Fruit fly (Drosophila melanogaster) whole organism, embryonic: ENCODE data around the gene mRpS18B.

Source experiments
- ATbp ChIP-seq: fragments of 200-800 bp; sonication (Bioruptor generic); optimal IDR thresholded peaks from 2 replicates; lab custom pipeline; 2017; ENCODE audit warnings: missing biosample characterization, mild to moderate bottlenecking, missing genetic modification characterization, missing genetic modification reagents
- Antp ChIP-seq: fragments of 200-800 bp; sonication (Bioruptor generic); optimal IDR thresholded peaks from 3 replicates; lab custom pipeline; 2016; ENCODE audit warnings: missing biosample characterization, missing genetic modification characterization
- Atf6 ChIP-seq: fragments of 200-800 bp; sonication (Bioruptor generic); IDR thresholded peaks from 2 replicates; pipeline ENCODE4 v1.3.6; 2022; ENCODE audit warnings: missing biosample characterization, missing genetic modification characterization
- Bgb ChIP-seq: fragments of 200-800 bp; sonication (Bioruptor generic); IDR thresholded peaks from 2 replicates; pipeline ENCODE4 v1.3.6; 2022; ENCODE audit warnings: missing biosample characterization, missing genetic modification characterization; ENCODE audit not compliant: partially characterized antibody
- CG11723 ChIP-seq: fragments of 200-800 bp; sonication (Bioruptor generic); optimal IDR thresholded peaks from 2 replicates; lab custom pipeline; 2017; ENCODE audit warnings: missing biosample characterization, mild to moderate bottlenecking, missing genetic modification characterization
- CG13123 ChIP-seq: fragments of 200-800 bp; sonication (Bioruptor generic); optimal IDR thresholded peaks from 2 replicates; lab custom pipeline; 2016; ENCODE audit warnings: missing biosample characterization, missing genetic modification characterization
- CG14710 ChIP-seq: fragments of 200-800 bp; sonication (Bioruptor generic); optimal IDR thresholded peaks from 3 replicates; lab custom pipeline; 2019; ENCODE audit warnings: missing biosample characterization, mild to moderate bottlenecking, missing genetic modification characterization, moderate library complexity
- CG14860 ChIP-seq: fragments of 200-800 bp; sonication (Bioruptor generic); IDR thresholded peaks from 3 replicates; pipeline ENCODE4 v1.3.6; 2022; ENCODE audit warnings: missing biosample characterization, missing genetic modification characterization; ENCODE audit not compliant: partially characterized antibody
- CG15601 ChIP-seq: fragments of 200-800 bp; sonication (Bioruptor generic); optimal IDR thresholded peaks from 3 replicates; lab custom pipeline; 2019; ENCODE audit warnings: missing biosample characterization, mild to moderate bottlenecking, missing genetic modification characterization, moderate library complexity
- CG1647 ChIP-seq: fragments of 200-800 bp; sonication (Bioruptor generic); optimal IDR thresholded peaks from 3 replicates; lab custom pipeline; 2016; ENCODE audit warnings: missing biosample characterization, missing genetic modification characterization
- CG17829 ChIP-seq: fragments of 200-800 bp; optimal IDR thresholded peaks from 2 replicates; lab custom pipeline; 2019; ENCODE audit warnings: missing biosample characterization, mild to moderate bottlenecking, missing genetic modification characterization, moderate library complexity
- CG2116 ChIP-seq: fragments of 200-800 bp; sonication (Bioruptor generic); optimal IDR thresholded peaks from 3 replicates; lab custom pipeline; 2018; ENCODE audit warnings: missing biosample characterization, mild to moderate bottlenecking, missing genetic modification characterization
- CG2129 ChIP-seq: fragments of 200-800 bp; sonication (Bioruptor generic); IDR thresholded peaks from 2 replicates; pipeline ENCODE4 v1.3.6; 2022; ENCODE audit warnings: missing biosample characterization, missing genetic modification characterization; ENCODE audit not compliant: partially characterized antibody
- CG2889 ChIP-seq: fragments of 200-800 bp; sonication (Bioruptor generic); IDR thresholded peaks from 3 replicates; pipeline ENCODE4 v1.3.6; 2022; ENCODE audit warnings: missing biosample characterization, missing genetic modification characterization
- CG3847 ChIP-seq: fragments of 200-800 bp; sonication (Bioruptor generic); IDR thresholded peaks from 2 replicates; pipeline ENCODE4 v1.3.6; 2022; ENCODE audit warnings: missing biosample characterization, missing genetic modification characterization
- CG4282 ChIP-seq: fragments of 200-800 bp; sonication (Bioruptor generic); optimal IDR thresholded peaks from 2 replicates; lab custom pipeline; 2016; ENCODE audit warnings: missing biosample characterization, missing genetic modification characterization
- CG4617 ChIP-seq: fragments of 200-800 bp; sonication (Bioruptor generic); optimal IDR thresholded peaks from 3 replicates; lab custom pipeline; 2016; ENCODE audit warnings: missing biosample characterization, missing genetic modification characterization, borderline replicate concordance
- CG5245 ChIP-seq: fragments of 200-800 bp; sonication (Bioruptor generic); optimal IDR thresholded peaks from 3 replicates; lab custom pipeline; 2016; ENCODE audit warnings: missing biosample characterization, missing genetic modification characterization
- CG6689 ChIP-seq: fragments of 200-800 bp; sonication (Bioruptor generic); IDR thresholded peaks from 2 replicates; pipeline ENCODE4 v1.3.6; 2022; ENCODE audit warnings: missing biosample characterization, missing genetic modification characterization
- CG7928 ChIP-seq: fragments of 200-800 bp; sonication (Bioruptor generic); optimal IDR thresholded peaks from 2 replicates; lab custom pipeline; 2017; ENCODE audit warnings: missing biosample characterization, mild to moderate bottlenecking, missing genetic modification characterization
- D19B ChIP-seq: fragments of 200-800 bp; sonication (Bioruptor generic); optimal IDR thresholded peaks from 2 replicates; lab custom pipeline; 2017; ENCODE audit warnings: missing biosample characterization, mild to moderate bottlenecking, missing genetic modification characterization
- Doc3 ChIP-seq: fragments of 200-800 bp; sonication (Bioruptor generic); IDR thresholded peaks from 3 replicates; pipeline ENCODE4 v1.3.6; 2022; ENCODE audit warnings: missing biosample characterization, missing genetic modification characterization; ENCODE audit not compliant: partially characterized antibody
- Ets65A ChIP-seq: fragments of 200-800 bp; sonication (Bioruptor generic); peaks from one replicate; lab custom pipeline; 2016; ENCODE audit warnings: missing biosample characterization, missing genetic modification characterization
- Ets97D ChIP-seq: fragments of 200-800 bp; sonication (Bioruptor generic); optimal IDR thresholded peaks from 3 replicates; lab custom pipeline; 2016; ENCODE audit warnings: missing biosample characterization, missing genetic modification characterization
- Nf-YC ChIP-seq: fragments of 200-800 bp; optimal IDR thresholded peaks from 3 replicates; lab custom pipeline; 2019; ENCODE audit warnings: missing biosample characterization, mild to moderate bottlenecking, missing genetic modification characterization, moderate library complexity
- Pdp1 ChIP-seq, 2 experiments: fragments of 200-800 bp; sonication (Bioruptor generic); optimal IDR thresholded peaks; 3 replicates each; lab custom pipeline; 2016; ENCODE audit warnings: missing biosample characterization in 2 of 2, missing genetic modification characterization in 2 of 2, mild to moderate bottlenecking in 1 of 2, moderate library complexity in 1 of 2
- Rfx ChIP-seq: fragments of 200-800 bp; sonication (Bioruptor generic); IDR thresholded peaks from 2 replicates; pipeline ENCODE4 v1.3.6; 2022; ENCODE audit warnings: missing biosample characterization, missing genetic modification characterization
- aop ChIP-seq: fragments of 200-800 bp; sonication (Bioruptor generic); IDR thresholded peaks from 2 replicates; pipeline ENCODE4 v1.3.6; 2022; ENCODE audit warnings: missing biosample characterization, missing genetic modification characterization
- ase ChIP-seq: fragments of 200-800 bp; sonication (Bioruptor generic); IDR thresholded peaks from 3 replicates; pipeline ENCODE4 v1.3.6; 2022; ENCODE audit warnings: missing biosample characterization, missing genetic modification characterization
- az2 ChIP-seq: fragments of 200-800 bp; sonication (Bioruptor generic); optimal IDR thresholded peaks from 3 replicates; lab custom pipeline; 2016; ENCODE audit warnings: missing biosample characterization, missing genetic modification characterization
- chif ChIP-seq, 2 experiments: fragments of 200-800 bp; sonication (Bioruptor generic); optimal IDR thresholded peaks; 3 replicates each; lab custom pipeline; 2016; ENCODE audit warnings: missing biosample characterization in 2 of 2, missing genetic modification characterization in 2 of 2
- dan ChIP-seq: fragments of 200-800 bp; sonication (Bioruptor generic); IDR thresholded peaks from 2 replicates; pipeline ENCODE4 v1.3.6; 2022; ENCODE audit warnings: missing biosample characterization, missing genetic modification characterization
- gfzf ChIP-seq: fragments of 200-800 bp; sonication (Bioruptor generic); optimal IDR thresholded peaks from 2 replicates; lab custom pipeline; 2016; ENCODE audit warnings: missing biosample characterization, mild to moderate bottlenecking, missing genetic modification characterization, moderate library complexity
- grn ChIP-seq: fragments of 200-800 bp; sonication (Bioruptor generic); optimal IDR thresholded peaks from 3 replicates; lab custom pipeline; 2017; ENCODE audit warnings: missing biosample characterization, missing genetic modification characterization
- ind ChIP-seq: fragments of 200-800 bp; sonication (Bioruptor generic); optimal IDR thresholded peaks from 3 replicates; lab custom pipeline; 2016; ENCODE audit warnings: missing biosample characterization, missing genetic modification characterization
- insv ChIP-seq, 2 experiments: fragments of 200-800 bp; sonication (Bioruptor generic); optimal IDR thresholded peaks; 3 replicates each; lab custom pipeline; 2016 to 2018; ENCODE audit warnings: missing biosample characterization in 2 of 2, missing genetic modification characterization in 2 of 2
- ken ChIP-seq: fragments of 200-800 bp; sonication (Bioruptor generic); IDR thresholded peaks from 3 replicates; pipeline ENCODE4 v1.3.6; 2022; ENCODE audit warnings: missing biosample characterization, missing genetic modification characterization
- knrl ChIP-seq: fragments of 200-800 bp; sonication (Bioruptor generic); IDR thresholded peaks from 3 replicates; pipeline ENCODE4 v1.3.6; 2022; ENCODE audit warnings: missing biosample characterization, missing genetic modification characterization; ENCODE audit not compliant: partially characterized antibody
- lab ChIP-seq: fragments of 200-800 bp; sonication (Bioruptor generic); optimal IDR thresholded peaks from 3 replicates; lab custom pipeline; 2017; ENCODE audit warnings: missing biosample characterization, missing genetic modification characterization, mild to moderate bottlenecking, moderate library complexity, missing genetic modification reagents
- lbe ChIP-seq: fragments of 200-800 bp; sonication (Bioruptor generic); optimal IDR thresholded peaks from 2 replicates; lab custom pipeline; 2016; ENCODE audit warnings: missing biosample characterization, mild to moderate bottlenecking, missing genetic modification characterization
- maf-S ChIP-seq: fragments of 200-800 bp; sonication (Bioruptor generic); optimal IDR thresholded peaks from 2 replicates; lab custom pipeline; 2016; ENCODE audit warnings: missing biosample characterization, missing genetic modification characterization
- mirr ChIP-seq: fragments of 200-800 bp; sonication (Bioruptor generic); optimal IDR thresholded peaks from 3 replicates; lab custom pipeline; 2018; ENCODE audit warnings: missing biosample characterization, mild to moderate bottlenecking, missing genetic modification characterization
- ro ChIP-seq: fragments of 200-800 bp; sonication (Bioruptor generic); IDR thresholded peaks from 2 replicates; pipeline ENCODE4 v1.3.6; 2022; ENCODE audit warnings: missing biosample characterization, missing genetic modification characterization
- sens-2 ChIP-seq: fragments of 200-800 bp; sonication (Bioruptor generic); IDR thresholded peaks from 2 replicates; pipeline ENCODE4 v1.3.6; 2022; ENCODE audit warnings: missing biosample characterization, missing genetic modification characterization
- tin ChIP-seq: fragments of 200-800 bp; sonication (Bioruptor generic); optimal IDR thresholded peaks from 3 replicates; lab custom pipeline; 2016; ENCODE audit warnings: missing biosample characterization, missing genetic modification characterization
- trem ChIP-seq: fragments of 200-800 bp; optimal IDR thresholded peaks from 3 replicates; lab custom pipeline; 2019; ENCODE audit warnings: missing biosample characterization, mild to moderate bottlenecking, missing genetic modification characterization, moderate library complexity
- unpg ChIP-seq: fragments of 200-800 bp; sonication (Bioruptor generic); optimal IDR thresholded peaks from 3 replicates; lab custom pipeline; 2018; ENCODE audit warnings: missing biosample characterization, mild to moderate bottlenecking, missing genetic modification characterization, moderate library complexity
- zfh1 ChIP-seq: fragments of 200-800 bp; sonication (Bioruptor generic); IDR thresholded peaks from 3 replicates; pipeline ENCODE4 v1.3.6; 2022; ENCODE audit warnings: missing biosample characterization, missing genetic modification characterization
- zfh2 ChIP-seq: fragments of 200-800 bp; sonication (Bioruptor generic); optimal IDR thresholded peaks from 2 replicates; lab custom pipeline; 2016; ENCODE audit warnings: missing biosample characterization, missing genetic modification characterization

mRpS18B gene

dm6 chr2L:20086295-20087096, 10.6 kb downstream of the mRpS18B start (continued):
- TF ChIP-seq unpg, result peak; percentile 89
- TF ChIP-seq CG4617 (GFP tag; lab: Kevin White, UChicago), result no peak
- peak; percentile 51 for TF ChIP-seq CG1647 (GFP tag; lab: Kevin White, UChicago)
- peak; percentile 23 for TF ChIP-seq Ets97D
- peak; percentile 73 for TF ChIP-seq CG14710 (tag; lab: Kevin White, UChicago)
- peak; percentile 83 for TF ChIP-seq lab (GFP tag; lab: Kevin White, UChicago)
- peak; percentile 88 for TF ChIP-seq zfh1 (GFP tag; lab: Robert Waterston, UW)
- peak; percentile 85 for TF ChIP-seq Atf6 (GFP tag; lab: Robert Waterston, UW)
- TF ChIP-seq Rfx (GFP tag; lab: Robert Waterston, UW), result peak; percentile 73
- TF ChIP-seq insv (GFP tag; optimal IDR thresholded peaks at IDR 0.05; lab: Kevin White, UChicago), result peak; percentile 8 to 19
- TF ChIP-seq sens-2 (GFP tag; lab: Robert Waterston, UW), result peak; percentile 82
- TF ChIP-seq CG4282, result peak; percentile 65
- TF ChIP-seq ro (GFP tag; lab: Robert Waterston, UW), result no peak; the same call in 1 of the 2 replicates
- TF ChIP-seq aop (GFP tag; lab: Robert Waterston, UW), result peak; percentile 5; the same call in 1 of the 2 replicates
- TF ChIP-seq ind (GFP tag; lab: Kevin White, UChicago), result peak; percentile 74
- peak; percentile 77 for TF ChIP-seq CG13123 (GFP tag; lab: Kevin White, UChicago)
- TF ChIP-seq CG5245, result peak; percentile 40
- peak; percentile 85 for TF ChIP-seq Antp
- no peak for TF ChIP-seq CG7928
- peak; percentile 79 for TF ChIP-seq CG17829
- peak; percentile 79 to 86 for TF ChIP-seq chif (GFP tag; optimal IDR thresholded peaks at IDR 0.05; lab: Kevin White, UChicago)
- TF ChIP-seq tin (GFP tag; lab: Kevin White, UChicago), result peak; percentile 78
- peak; percentile 51 for TF ChIP-seq CG3847
- TF ChIP-seq gfzf (GFP tag; lab: Kevin White, UChicago), result no peak
- TF ChIP-seq dan (GFP tag; lab: Robert Waterston, UW), result peak; percentile 51; the same call in 1 of the 2 replicates
- TF ChIP-seq CG2129 (GFP tag; lab: Robert Waterston, UW), result no peak
- peak; percentile 51 for TF ChIP-seq CG11723 (GFP tag; lab: Kevin White, UChicago)
- TF ChIP-seq CG14860 (GFP tag; lab: Robert Waterston, UW), result no peak
- peak; percentile 85; the same call in 2 of the 3 replicates for TF ChIP-seq ken (GFP tag; lab: Robert Waterston, UW)
- TF ChIP-seq knrl (GFP tag; lab: Robert Waterston, UW), result no peak; the same call in 2 of the 3 replicates
- peak; percentile 73 for TF ChIP-seq mirr (GFP tag; lab: Kevin White, UChicago)
- TF ChIP-seq CG6689 (GFP tag; lab: Robert Waterston, UW), result peak; percentile 89
- peak; percentile 84 for TF ChIP-seq az2
- peak; percentile 64 for TF ChIP-seq maf-S (GFP tag; lab: Kevin White, UChicago)
- peak; percentile 95 for TF ChIP-seq grn
- TF ChIP-seq Ets65A (GFP tag; lab: Kevin White, UChicago), result peak; percentile 91
- no peak for TF ChIP-seq zfh2
- peak; percentile 56 for TF ChIP-seq CG2116 (GFP tag; lab: Kevin White, UChicago)
- TF ChIP-seq Bgb (GFP tag; lab: Robert Waterston, UW), result peak; percentile 52
- TF ChIP-seq Nf-YC (tag; lab: Kevin White, UChicago), result peak; percentile 56
- TF ChIP-seq CG15601 (tag; lab: Kevin White, UChicago), result peak; percentile 78
- no peak for TF ChIP-seq Doc3
- TF ChIP-seq Pdp1 (GFP tag; optimal IDR thresholded peaks at IDR 0.05; lab: Kevin White, UChicago), result peak; percentile 85 to 93
- TF ChIP-seq ase (GFP tag; lab: Robert Waterston, UW), result peak; percentile 82
- TF ChIP-seq CG2889 (GFP tag; lab: Robert Waterston, UW), result peak; percentile 69
- TF ChIP-seq lbe (GFP tag; lab: Kevin White, UChicago), result peak; percentile 93
- TF ChIP-seq D19B (GFP tag; lab: Kevin White, UChicago), result peak; percentile 62
- peak; percentile 92 for TF ChIP-seq ATbp (GFP tag; lab: Kevin White, UChicago)
- TF ChIP-seq trem (tag; lab: Kevin White, UChicago), result peak; percentile 71
